Worm (Caenorhabditis elegans): Measurements from ENCODE around the gene Y9C2UA.1.

DNA sequence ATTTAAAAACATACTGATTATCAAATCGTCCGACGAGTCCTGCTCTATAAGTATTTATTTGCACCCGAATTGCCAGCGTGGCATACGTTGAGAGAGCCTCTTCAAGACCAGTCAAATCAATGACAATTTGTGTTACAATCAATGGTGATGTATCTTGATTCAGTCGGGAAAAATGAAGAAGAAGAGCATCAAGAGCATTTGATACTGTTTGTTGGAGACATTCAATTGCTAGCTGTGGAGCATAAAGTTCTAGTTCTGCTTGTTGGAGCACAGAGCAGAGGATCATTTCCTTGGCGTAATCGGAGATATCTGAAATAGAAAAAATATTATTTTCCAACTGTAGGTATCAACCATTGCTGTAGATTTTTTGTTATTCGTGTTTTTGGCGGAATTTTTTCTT, 34.0 kb downstream of the Y9C2UA.1 start:
- TF ChIP-seq lsy-2 (tag; optimal IDR thresholded peaks at IDR 0.05) = no peak
- no peak for TF ChIP-seq unc-62 (GFP tag; optimal IDR thresholded peaks at IDR 0.05)
